Worm (Caenorhabditis elegans) whole organism, mixed stage, embryonic: ENCODE data around the gene F55C9.11.

Experiments
- M03D4.4 ChIP-seq: sonication (generic microtip); optimal IDR thresholded peaks from 2 replicates; lab custom pipeline; 2017; ENCODE audit warnings: mild to moderate bottlenecking, missing genetic modification characterization, missing compliant biosample characterization
- bed-3 ChIP-seq: fragments of 200-800 bp; sonication (Bioruptor generic); optimal IDR thresholded peaks from 3 replicates; lab custom pipeline; 2018; ENCODE audit warnings: mild to moderate bottlenecking, missing genetic modification characterization, moderate library complexity, missing compliant biosample characterization
- blmp-1 ChIP-seq: fragments of 150-350 bp; optimal IDR thresholded peaks from 2 replicates; lab custom pipeline; 2014; ENCODE audit warnings: missing biosample characterization, missing genetic modification characterization
- ceh-39 ChIP-seq: fragments of 150-350 bp; optimal IDR thresholded peaks from 2 replicates; lab custom pipeline; 2014; ENCODE audit warnings: missing biosample characterization, missing genetic modification characterization
- ceh-83 ChIP-seq: fragments of 200-800 bp; sonication (Bioruptor generic); optimal IDR thresholded peaks from 2 replicates; lab custom pipeline; 2018; ENCODE audit warnings: mild to moderate bottlenecking, missing genetic modification characterization, missing compliant biosample characterization
- ces-1 ChIP-seq: fragments of 150-350 bp; optimal IDR thresholded peaks from 2 replicates; lab custom pipeline; 2014; ENCODE audit warnings: missing biosample characterization, missing genetic modification reagents, missing genetic modification characterization
- cnd-1 ChIP-seq: fragments of 200-800 bp; sonication (Bioruptor generic); optimal IDR thresholded peaks from 2 replicates; lab custom pipeline; 2018; ENCODE audit warnings: mild to moderate bottlenecking, missing genetic modification characterization, missing compliant biosample characterization
- drap-1 ChIP-seq: fragments of 200-800 bp; sonication (Bioruptor generic); optimal IDR thresholded peaks from 3 replicates; lab custom pipeline; 2018; ENCODE audit warnings: mild to moderate bottlenecking, missing genetic modification characterization, missing compliant biosample characterization
- elt-1 ChIP-seq: sonication (generic microtip); optimal IDR thresholded peaks from 2 replicates; lab custom pipeline; 2017; ENCODE audit warnings: missing genetic modification characterization, mild to moderate bottlenecking, missing compliant biosample characterization, antibody characterized with exemption, moderate library complexity, borderline replicate concordance; ENCODE audit not compliant: insufficient read depth
- elt-3 ChIP-seq: fragments of 150-350 bp; optimal IDR thresholded peaks from 2 replicates; lab custom pipeline; 2014; ENCODE audit warnings: missing biosample characterization, missing genetic modification characterization
- flh-1 ChIP-seq: fragments of 200-800 bp; sonication (Bioruptor generic); optimal IDR thresholded peaks from 2 replicates; lab custom pipeline; 2018; ENCODE audit warnings: mild to moderate bottlenecking, missing genetic modification characterization, moderate library complexity, missing compliant biosample characterization
- ham-2 ChIP-seq: fragments of 200-800 bp; sonication (Bioruptor generic); optimal IDR thresholded peaks from 2 replicates; lab custom pipeline; 2018; ENCODE audit warnings: mild to moderate bottlenecking, missing genetic modification characterization, missing compliant biosample characterization
- hlh-1 ChIP-seq: fragments of 150-350 bp; optimal IDR thresholded peaks from 2 replicates; lab custom pipeline; 2014; ENCODE audit warnings: missing biosample characterization, missing genetic modification reagents, missing genetic modification characterization
- lin-13 ChIP-seq: fragments of 150-350 bp; optimal IDR thresholded peaks from 2 replicates; lab custom pipeline; 2014; ENCODE audit warnings: missing biosample characterization, missing genetic modification characterization
- lsy-2 ChIP-seq: fragments of 150-350 bp; optimal IDR thresholded peaks from 2 replicates; lab custom pipeline; 2014; ENCODE audit warnings: missing biosample characterization, missing genetic modification characterization
- mep-1 ChIP-seq: fragments of 150-350 bp; optimal IDR thresholded peaks from 2 replicates; lab custom pipeline; 2017; ENCODE audit warnings: missing biosample characterization, missing genetic modification reagents, missing genetic modification characterization, inconsistent platforms
- mls-2 ChIP-seq: sonication (generic microtip); optimal IDR thresholded peaks from 2 replicates; lab custom pipeline; 2016; ENCODE audit warnings: mild to moderate bottlenecking, missing genetic modification characterization, moderate library complexity, missing compliant biosample characterization
- nhr-12 ChIP-seq: fragments of 150-350 bp; optimal IDR thresholded peaks from 2 replicates; lab custom pipeline; 2014; ENCODE audit warnings: missing biosample characterization, missing genetic modification characterization
- nhr-2 ChIP-seq: fragments of 150-350 bp; optimal IDR thresholded peaks from 2 replicates; lab custom pipeline; 2014; ENCODE audit warnings: missing biosample characterization, missing genetic modification characterization
- nhr-237 ChIP-seq: fragments of 150-350 bp; optimal IDR thresholded peaks from 2 replicates; lab custom pipeline; 2014; ENCODE audit warnings: missing biosample characterization, missing genetic modification characterization
- nhr-28 ChIP-seq: fragments of 150-350 bp; optimal IDR thresholded peaks from 2 replicates; lab custom pipeline; 2014; ENCODE audit warnings: missing biosample characterization, missing genetic modification characterization
- nhr-76 ChIP-seq: sonication (generic microtip); optimal IDR thresholded peaks from 2 replicates; lab custom pipeline; 2017; ENCODE audit warnings: missing biosample characterization, missing genetic modification characterization
- pha-4 ChIP-seq: fragments of 150-350 bp; optimal IDR thresholded peaks from 2 replicates; lab custom pipeline; 2018; ENCODE audit warnings: missing biosample characterization, missing genetic modification reagents, missing genetic modification characterization
- sem-2 ChIP-seq: fragments of 200-800 bp; sonication (Bioruptor generic); optimal IDR thresholded peaks from 2 replicates; lab custom pipeline; 2018; ENCODE audit warnings: mild to moderate bottlenecking, missing genetic modification characterization, missing compliant biosample characterization
- snpc-4 ChIP-seq: fragments of 150-350 bp; optimal IDR thresholded peaks from 2 replicates; lab custom pipeline; 2014; ENCODE audit warnings: missing biosample characterization, missing genetic modification characterization
- tbx-8 ChIP-seq: fragments of 200-800 bp; sonication (Bioruptor generic); optimal IDR thresholded peaks from 2 replicates; lab custom pipeline; 2018; ENCODE audit warnings: mild to moderate bottlenecking, missing genetic modification characterization, moderate library complexity, missing compliant biosample characterization
- unc-120 ChIP-seq: sonication (generic microtip); optimal IDR thresholded peaks from 2 replicates; lab custom pipeline; 2017; ENCODE audit warnings: missing genetic modification characterization, missing compliant biosample characterization; ENCODE audit not compliant: poor library complexity, severe bottlenecking
- unc-39 ChIP-seq: fragments of 150-350 bp; optimal IDR thresholded peaks from 2 replicates; lab custom pipeline; 2014; ENCODE audit warnings: missing biosample characterization, missing genetic modification characterization
- unc-62 ChIP-seq: fragments of 150-350 bp; optimal IDR thresholded peaks from 2 replicates; lab custom pipeline; 2014; ENCODE audit warnings: missing biosample characterization, missing genetic modification reagents, missing genetic modification characterization
- zip-8 ChIP-seq: fragments of 150-350 bp; optimal IDR thresholded peaks from 2 replicates; lab custom pipeline; 2014; ENCODE audit warnings: missing biosample characterization, missing genetic modification characterization
- ztf-11 ChIP-seq: fragments of 150-350 bp; optimal IDR thresholded peaks from 2 replicates; lab custom pipeline; 2014; ENCODE audit warnings: missing biosample characterization, missing genetic modification characterization

Gene F55C9.11

ce11 chrV:19297510-19297909 lies 12.0 kb downstream of the F55C9.11 start, which contains the start of gene fbxb-60:
TSS of gene fbxb-60 (plus strand) at chrV:19297810.
- TF ChIP-seq bed-3 (GFP tag; lab: Kevin White, UChicago), result no peak
- no peak for TF ChIP-seq flh-1 (GFP tag; lab: Kevin White, UChicago)
- TF ChIP-seq pha-4 (tag; lab: Kevin White, UChicago), result no peak
- TF ChIP-seq nhr-76 (tag; lab: Kevin White, UChicago), result no peak
- no peak for TF ChIP-seq sem-2 (GFP tag; lab: Kevin White, UChicago)
- TF ChIP-seq ces-1 (GFP tag; lab: Kevin White, UChicago), result no peak
- no peak for TF ChIP-seq blmp-1 (tag; lab: Kevin White, UChicago)
- TF ChIP-seq lin-13 (tag; lab: Kevin White, UChicago), result no peak
- no peak for TF ChIP-seq unc-39 (tag; lab: Kevin White, UChicago)
- no peak for TF ChIP-seq ceh-39
- no peak for TF ChIP-seq nhr-2 (tag; lab: Kevin White, UChicago)
- TF ChIP-seq mls-2, result no peak
- no peak for TF ChIP-seq ham-2 (GFP tag; lab: Kevin White, UChicago)
- TF ChIP-seq snpc-4 (tag; lab: Kevin White, UChicago), result no peak
- no peak for TF ChIP-seq nhr-28 (tag; lab: Kevin White, UChicago)
- TF ChIP-seq unc-120, result no peak
- no peak for TF ChIP-seq lsy-2 (tag; lab: Kevin White, UChicago)
- no peak for TF ChIP-seq nhr-237 (tag; lab: Kevin White, UChicago)
- no peak for TF ChIP-seq ztf-11 (tag; lab: Kevin White, UChicago)
- TF ChIP-seq M03D4.4 (tag; lab: Kevin White, UChicago), result no peak

ce11 chrV:19296723-19297122 lies 12.8 kb downstream of the F55C9.11 start, which contains the start of gene F55C9.6:
TSS of gene F55C9.6 (minus strand) at chrV:19296823.
- no peak for TF ChIP-seq mls-2
- no peak for TF ChIP-seq pha-4 (tag; lab: Kevin White, UChicago)
- no peak for TF ChIP-seq mep-1 (tag; lab: Kevin White, UChicago)
- TF ChIP-seq blmp-1 (tag; lab: Kevin White, UChicago), result no peak
- TF ChIP-seq ztf-11 (tag; lab: Kevin White, UChicago), result no peak
- no peak for TF ChIP-seq drap-1 (GFP tag; lab: Kevin White, UChicago)
- no peak for TF ChIP-seq nhr-12 (tag; lab: Kevin White, UChicago)

- TF ChIP-seq nhr-28 (tag; lab: Kevin White, UChicago) (no peak), elt-1 (tag; lab: Kevin White, UChicago) (no peak), mls-2 (no peak), nhr-76 (tag; lab: Kevin White, UChicago) (no peak), mep-1 (tag; lab: Kevin White, UChicago) (no peak), zip-8 (tag; lab: Kevin White, UChicago) (no peak), drap-1 (GFP tag; lab: Kevin White, UChicago) (no peak), ham-2 (GFP tag; lab: Kevin White, UChicago) (no peak), flh-1 (GFP tag; lab: Kevin White, UChicago) (no peak), elt-3 (tag; lab: Kevin White, UChicago) (no peak), lin-13 (tag; lab: Kevin White, UChicago) (no peak), ces-1 (GFP tag; lab: Kevin White, UChicago) (no peak), unc-62 (no peak), cnd-1 (no peak), hlh-1 (tag; lab: Kevin White, UChicago) (no peak)
Observed at ce11 chrV:19293025-19293424, 16.5 kb downstream of the F55C9.11 start, which contains the start of gene F55C9.5. TSS of gene F55C9.5 (minus strand) at chrV:19293125.

- TF ChIP-seq unc-62, result no peak
- no peak for TF ChIP-seq ham-2 (GFP tag; lab: Kevin White, UChicago)
- no peak for TF ChIP-seq ceh-83 (GFP tag; lab: Kevin White, UChicago)
- no peak for TF ChIP-seq cnd-1
- peak; percentile 69 for TF ChIP-seq elt-1 (tag; lab: Kevin White, UChicago)
- TF ChIP-seq pha-4 (tag; lab: Kevin White, UChicago), result no peak
- TF ChIP-seq mls-2, result no peak
- no peak for TF ChIP-seq tbx-8
- no peak for TF ChIP-seq nhr-12 (tag; lab: Kevin White, UChicago)
Observed at ce11 chrV:19288073-19288805, 21.3 kb downstream of the F55C9.11 start, which contains the start of the genes F55C9.3 and fbxb-57. TSS of gene F55C9.3 (minus strand) at chrV:19288173. TSS of gene fbxb-57 (plus strand) at chrV:19288755.
